Worm (Caenorhabditis elegans): ENCODE measurements around the gene T05A8.8.

ce11 chrII:2749595-2750048, 13.1 kb downstream of the T05A8.8 start, which contains the start of gene F29A7.4:
- TF ChIP-seq aly-1 (tag; optimal IDR thresholded peaks at IDR 0.05) (no peak), pes-1 (GFP tag; IDR thresholded peaks at IDR 0.05) (no peak), hnd-1 (tag; optimal IDR thresholded peaks at IDR 0.05) (no peak), ama-1 (optimal IDR thresholded peaks at IDR 0.05) (no peak), ceh-13 (GFP tag; optimal IDR thresholded peaks at IDR 0.05) (no peak), flt-1 (GFP tag; IDR thresholded peaks at IDR 0.05) (no peak)

All from whole organism, early embryonic.